Worm (Caenorhabditis elegans) whole organism, L1 larva: Measurements from ENCODE around the gene srm-3.
A peak's percentile ranks its signal among the peaks of the same experiment; 100 is the strongest.

Experiments used
- C04F5.9 ChIP-seq: sonication (generic microtip); optimal IDR thresholded peaks from 2 replicates; lab custom pipeline; 2016; ENCODE audit warnings: missing genetic modification characterization, missing compliant biosample characterization
- Y116A8C.19 ChIP-seq: sonication (generic microtip); optimal IDR thresholded peaks from 2 replicates; lab custom pipeline; 2016; ENCODE audit warnings: missing compliant biosample characterization, missing genetic modification characterization, borderline replicate concordance
- aha-1 ChIP-seq: fragments of 150-350 bp; optimal IDR thresholded peaks from 2 replicates; lab custom pipeline; 2014; ENCODE audit warnings: missing biosample characterization, missing genetic modification characterization
- alr-1 ChIP-seq: fragments of 200-800 bp; sonication (Bioruptor generic); optimal IDR thresholded peaks from 2 replicates; lab custom pipeline; 2018; ENCODE audit warnings: borderline replicate concordance, mild to moderate bottlenecking, missing genetic modification characterization, missing compliant biosample characterization
- aly-2 ChIP-seq: fragments of 150-350 bp; optimal IDR thresholded peaks from 2 replicates; lab custom pipeline; 2014; ENCODE audit warnings: missing biosample characterization, missing genetic modification characterization
- blmp-1 ChIP-seq: fragments of 150-350 bp; optimal IDR thresholded peaks from 2 replicates; lab custom pipeline; 2014; ENCODE audit warnings: missing biosample characterization, missing genetic modification characterization
- ceh-63 ChIP-seq: fragments of 200-800 bp; sonication (Bioruptor generic); optimal IDR thresholded peaks from 2 replicates; lab custom pipeline; 2018; ENCODE audit warnings: mild to moderate bottlenecking, missing genetic modification characterization, missing compliant biosample characterization
- ceh-8 ChIP-seq: fragments of 200-800 bp; sonication (Bioruptor generic); optimal IDR thresholded peaks from 2 replicates; lab custom pipeline; 2018; ENCODE audit warnings: mild to moderate bottlenecking, missing genetic modification characterization, moderate library complexity, missing compliant biosample characterization
- ceh-82 ChIP-seq, 3 experiments: fragments of 150-350 bp in 1 of 3; sonication (generic microtip) in 2 of 3; optimal IDR thresholded peaks; 2 replicates each; lab custom pipeline; 2014 to 2017; ENCODE audit warnings: missing biosample characterization in 3 of 3, missing genetic modification characterization in 3 of 3
- ceh-88 ChIP-seq: fragments of 200-800 bp; sonication (Bioruptor generic); IDR thresholded peaks from 2 replicates; pipeline ENCODE4 v1.3.6; 2022; ENCODE audit warnings: missing genetic modification characterization, missing compliant biosample characterization
- ceh-90 ChIP-seq: sonication (generic microtip); optimal IDR thresholded peaks from 2 replicates; lab custom pipeline; 2016; ENCODE audit warnings: missing genetic modification characterization, missing compliant biosample characterization
- dpl-1 ChIP-seq, 3 experiments: fragments of 150-350 bp in 2 of 3; sonication (generic microtip) in 1 of 3; optimal IDR thresholded peaks; 2 replicates each; lab custom pipeline; 2014 to 2017; ENCODE audit warnings: missing biosample characterization in 3 of 3, missing genetic modification characterization in 3 of 3, missing genetic modification reagents in 3 of 3
- efl-1 ChIP-seq, 4 experiments: fragments of 150-350 bp; optimal IDR thresholded peaks in 3 of 4; peaks in 1 of 4; 1 replicate in 1 of 4; 2 replicates in 3 of 4; lab custom pipeline; 2014; ENCODE audit warnings: missing biosample characterization in 2 of 4, missing genetic modification characterization in 2 of 4, missing genetic modification reagents in 2 of 4
- elt-2 ChIP-seq: sonication (generic microtip); optimal IDR thresholded peaks from 2 replicates; lab custom pipeline; 2016; ENCODE audit warnings: missing genetic modification characterization, mild to moderate bottlenecking, inconsistent platforms, missing compliant biosample characterization, missing genetic modification reagents
- ets-5 ChIP-seq: fragments of 200-800 bp; sonication (Bioruptor generic); IDR thresholded peaks from 2 replicates; pipeline ENCODE4 v1.3.6; 2022; ENCODE audit warnings: missing genetic modification characterization, missing compliant biosample characterization
- fkh-4 ChIP-seq: sonication (generic microtip); optimal IDR thresholded peaks from 2 replicates; lab custom pipeline; 2016; ENCODE audit warnings: missing compliant biosample characterization, missing genetic modification characterization, borderline replicate concordance
- hlh-17 ChIP-seq: fragments of 200-800 bp; sonication (Bioruptor generic); optimal IDR thresholded peaks from 2 replicates; lab custom pipeline; 2018; ENCODE audit warnings: missing genetic modification characterization, mild to moderate bottlenecking, missing compliant biosample characterization, moderate library complexity, borderline replicate concordance
- hpl-2 ChIP-seq: fragments of 150-350 bp; optimal IDR thresholded peaks from 2 replicates; lab custom pipeline; 2014; ENCODE audit warnings: missing biosample characterization, missing genetic modification reagents, missing genetic modification characterization
- isw-1 ChIP-seq: fragments of 200-800 bp; sonication (Bioruptor generic); IDR thresholded peaks from 2 replicates; pipeline ENCODE4 v1.3.6; 2022; ENCODE audit warnings: missing genetic modification characterization, missing compliant biosample characterization
- lin-13 ChIP-seq: fragments of 150-350 bp; optimal IDR thresholded peaks from 2 replicates; lab custom pipeline; 2014; ENCODE audit warnings: missing biosample characterization, missing genetic modification reagents, missing genetic modification characterization
- lin-14 ChIP-seq: fragments of 200-800 bp; sonication (Bioruptor generic); optimal IDR thresholded peaks from 2 replicates; lab custom pipeline; 2018; ENCODE audit warnings: mild to moderate bottlenecking, missing genetic modification characterization, moderate library complexity, missing compliant biosample characterization
- lin-35 ChIP-seq, 2 experiments: fragments of 150-350 bp; optimal IDR thresholded peaks; 2 replicates each; lab custom pipeline; 2014; ENCODE audit warnings: missing biosample characterization in 2 of 2, missing genetic modification characterization in 2 of 2, missing genetic modification reagents in 2 of 2
- lin-39 ChIP-seq: fragments of 150-350 bp; optimal IDR thresholded peaks from 2 replicates; lab custom pipeline; 2014; ENCODE audit warnings: missing biosample characterization, missing genetic modification reagents, missing genetic modification characterization
- lir-3 ChIP-seq: sonication (generic microtip); optimal IDR thresholded peaks from 2 replicates; lab custom pipeline; 2016; ENCODE audit warnings: mild to moderate bottlenecking, missing genetic modification characterization, moderate library complexity, missing compliant biosample characterization; ENCODE audit not compliant: poor library complexity
- nhr-11 ChIP-seq: fragments of 150-350 bp; optimal IDR thresholded peaks from 2 replicates; lab custom pipeline; 2014; ENCODE audit warnings: missing biosample characterization, missing genetic modification characterization
- nhr-12 ChIP-seq: sonication (generic microtip); optimal IDR thresholded peaks from 2 replicates; lab custom pipeline; 2017; ENCODE audit warnings: missing biosample characterization, missing genetic modification characterization
- nhr-19 ChIP-seq: fragments of 200-800 bp; sonication (Bioruptor generic); conservative IDR thresholded peaks from 2 replicates; pipeline ENCODE4 v1.3.6; 2022; ENCODE audit warnings: missing genetic modification characterization, missing compliant biosample characterization
- nhr-20 ChIP-seq: sonication (generic microtip); optimal IDR thresholded peaks from 2 replicates; lab custom pipeline; 2016; ENCODE audit warnings: mild to moderate bottlenecking, missing genetic modification characterization, missing compliant biosample characterization
- nhr-237 ChIP-seq: fragments of 150-350 bp; optimal IDR thresholded peaks from 2 replicates; lab custom pipeline; 2014; ENCODE audit warnings: missing biosample characterization, missing genetic modification characterization
- nhr-47 ChIP-seq: sonication (generic microtip); optimal IDR thresholded peaks from 2 replicates; lab custom pipeline; 2016; ENCODE audit warnings: mild to moderate bottlenecking, missing genetic modification characterization, moderate library complexity, missing compliant biosample characterization
- nhr-71 ChIP-seq: sonication (generic microtip); optimal IDR thresholded peaks from 2 replicates; lab custom pipeline; 2016; ENCODE audit warnings: mild to moderate bottlenecking, missing genetic modification characterization, moderate library complexity, missing compliant biosample characterization
- nhr-77 ChIP-seq: fragments of 150-350 bp; optimal IDR thresholded peaks from 2 replicates; lab custom pipeline; 2014; ENCODE audit warnings: missing biosample characterization, missing genetic modification characterization
- nhr-85 ChIP-seq: sonication (generic microtip); peaks from one replicate; lab custom pipeline; 2016; ENCODE audit warnings: missing genetic modification characterization, inconsistent platforms, missing compliant biosample characterization
- nhr-90 ChIP-seq: sonication (generic microtip); optimal IDR thresholded peaks from 2 replicates; lab custom pipeline; 2016; ENCODE audit warnings: mild to moderate bottlenecking, missing genetic modification characterization, missing compliant biosample characterization; ENCODE audit not compliant: poor library complexity
- pag-3 ChIP-seq: sonication (generic microtip); optimal IDR thresholded peaks from 2 replicates; lab custom pipeline; 2017; ENCODE audit warnings: missing genetic modification characterization, mild to moderate bottlenecking, missing compliant biosample characterization, antibody characterized with exemption, borderline replicate concordance; ENCODE audit not compliant: insufficient read depth
- pax-3 ChIP-seq: fragments of 200-800 bp; sonication (Bioruptor generic); optimal IDR thresholded peaks from 2 replicates; lab custom pipeline; 2018; ENCODE audit warnings: mild to moderate bottlenecking, missing genetic modification characterization, moderate library complexity, missing compliant biosample characterization
- pqm-1 ChIP-seq: sonication (generic microtip); optimal IDR thresholded peaks from 3 replicates; lab custom pipeline; 2017; ENCODE audit warnings: missing biosample characterization, missing genetic modification characterization
- sox-4 ChIP-seq: sonication (generic microtip); optimal IDR thresholded peaks from 2 replicates; lab custom pipeline; 2016; ENCODE audit warnings: missing genetic modification characterization, missing compliant biosample characterization
- sptf-1 ChIP-seq: fragments of 150-350 bp; optimal IDR thresholded peaks from 2 replicates; lab custom pipeline; 2014; ENCODE audit warnings: missing biosample characterization, missing genetic modification characterization
- sup-37 ChIP-seq: fragments of 200-800 bp; sonication (Bioruptor generic); optimal IDR thresholded peaks from 2 replicates; lab custom pipeline; 2018; ENCODE audit warnings: mild to moderate bottlenecking, missing genetic modification characterization, missing compliant biosample characterization
- swsn-7 ChIP-seq: sonication (generic microtip); optimal IDR thresholded peaks from 2 replicates; lab custom pipeline; 2016; ENCODE audit warnings: missing genetic modification characterization, missing compliant biosample characterization
- tlp-1 ChIP-seq: fragments of 150-350 bp; optimal IDR thresholded peaks from 2 replicates; lab custom pipeline; 2014; ENCODE audit warnings: missing biosample characterization, missing genetic modification characterization
- unc-130 ChIP-seq: fragments of 150-350 bp; optimal IDR thresholded peaks from 2 replicates; lab custom pipeline; 2017; ENCODE audit warnings: missing biosample characterization, missing genetic modification characterization, inconsistent platforms
- unc-86 ChIP-seq: sonication (generic microtip); optimal IDR thresholded peaks from 2 replicates; lab custom pipeline; 2016; ENCODE audit warnings: missing genetic modification characterization, missing compliant biosample characterization
- unc-98 ChIP-seq: fragments of 200-800 bp; sonication (Bioruptor generic); IDR thresholded peaks from 2 replicates; pipeline ENCODE4 v1.3.6; 2022; ENCODE audit warnings: missing genetic modification characterization, missing compliant biosample characterization
- xbp-1 ChIP-seq: sonication (generic microtip); optimal IDR thresholded peaks from 2 replicates; lab custom pipeline; 2016; ENCODE audit warnings: missing genetic modification characterization, missing compliant biosample characterization
- zip-4 ChIP-seq: fragments of 200-800 bp; sonication (Bioruptor generic); optimal IDR thresholded peaks from 2 replicates; lab custom pipeline; 2018; ENCODE audit warnings: mild to moderate bottlenecking, missing genetic modification characterization, moderate library complexity, missing compliant biosample characterization
- ztf-11 ChIP-seq, 2 experiments: sonication (generic microtip); optimal IDR thresholded peaks; 2 replicates each; lab custom pipeline; 2016 to 2017; ENCODE audit warnings: missing genetic modification characterization in 2 of 2, missing biosample characterization in 1 of 2, missing compliant biosample characterization in 1 of 2
- ztf-4 ChIP-seq: fragments of 150-350 bp; optimal IDR thresholded peaks from 2 replicates; lab custom pipeline; 2014; ENCODE audit warnings: missing biosample characterization, missing genetic modification characterization

The srm-3 gene

ce11 chrIV:9668103-9668672 lies 19.4 kb downstream of the srm-3 start (continued):
- TF ChIP-seq lin-13 (GFP tag; lab: Kevin White, UChicago) (no peak), lir-3 (tag; lab: Kevin White, UChicago) (no peak), lin-35 (GFP tag; optimal IDR thresholded peaks at IDR 0.05; lab: Kevin White, UChicago) (peak in 1 of 2 experiments; percentile 14), zip-4 (GFP tag; lab: Kevin White, UChicago) (no peak), lin-39 (tag; lab: Kevin White, UChicago) (no peak), hlh-17 (GFP tag; lab: Kevin White, UChicago) (no peak), nhr-12 (no peak), alr-1 (tag; lab: Kevin White, UChicago) (no peak), elt-2 (tag; lab: Kevin White, UChicago) (peak; percentile 65), tlp-1 (tag; lab: Kevin White, UChicago) (no peak), unc-86 (tag; lab: Kevin White, UChicago) (no peak), ceh-82 (tag; optimal IDR thresholded peaks at IDR 0.05; lab: Kevin White, UChicago) (no peak), ceh-90 (no peak), ztf-4 (tag; lab: Kevin White, UChicago) (no peak), nhr-90 (tag; lab: Kevin White, UChicago) (no peak), nhr-19 (GFP tag; lab: Robert Waterston, UW) (peak; percentile 10; the same call in 1 of the 2 replicates), pag-3 (tag; lab: Kevin White, UChicago) (no peak), aly-2 (tag; lab: Kevin White, UChicago) (no peak), nhr-11 (tag; lab: Kevin White, UChicago) (no peak), aha-1 (tag; lab: Kevin White, UChicago) (no peak), ets-5 (GFP tag; lab: Robert Waterston, UW) (no peak), ceh-63 (GFP tag; lab: Kevin White, UChicago) (no peak), fkh-4 (no peak), sup-37 (GFP tag; lab: Kevin White, UChicago) (no peak), ceh-88 (no peak), C04F5.9 (no peak), efl-1 (optimal IDR thresholded peaks at IDR 0.05; lab: Kevin White, UChicago) (no peak), efl-1 (GFP tag; optimal IDR thresholded peaks at IDR 0.05 in 1 of 2; lab: Kevin White, UChicago) (peak in 1 of 2 experiments; percentile 56), unc-130 (tag; lab: Kevin White, UChicago) (no peak), sptf-1 (tag; lab: Kevin White, UChicago) (no peak), nhr-77 (no peak), nhr-237 (tag; lab: Kevin White, UChicago) (no peak), lin-14 (peak; percentile 46), nhr-47 (tag; lab: Kevin White, UChicago) (no peak), hpl-2 (no peak), isw-1 (GFP tag; lab: Robert Waterston, UW) (no peak), ceh-8 (GFP tag; lab: Kevin White, UChicago) (no peak), dpl-1 (GFP tag; optimal IDR thresholded peaks at IDR 0.05; lab: Kevin White, UChicago) (no peak)

- peak; percentile 74 for TF ChIP-seq nhr-90 (tag; lab: Kevin White, UChicago)
- TF ChIP-seq blmp-1 (tag; lab: Kevin White, UChicago) = peak; percentile 77
- TF ChIP-seq nhr-237 (tag; lab: Kevin White, UChicago) = no peak
- TF ChIP-seq ceh-82 (tag; optimal IDR thresholded peaks at IDR 0.05; lab: Kevin White, UChicago) = peak in 2 of 3 experiments; percentile 1 to 31
- no peak for TF ChIP-seq Y116A8C.19 (tag; lab: Kevin White, UChicago)
- TF ChIP-seq swsn-7 (tag; lab: Kevin White, UChicago) = peak; percentile 59
- TF ChIP-seq pax-3 (tag; lab: Kevin White, UChicago) = no peak
- TF ChIP-seq sup-37 (GFP tag; lab: Kevin White, UChicago) = no peak
- TF ChIP-seq nhr-71 (tag; lab: Kevin White, UChicago) = peak; percentile 90
- TF ChIP-seq C04F5.9 = peak; percentile 24
- peak; percentile 51 to 56 for TF ChIP-seq efl-1 (optimal IDR thresholded peaks at IDR 0.05; lab: Kevin White, UChicago)
- TF ChIP-seq efl-1 (GFP tag; optimal IDR thresholded peaks at IDR 0.05 in 1 of 2; lab: Kevin White, UChicago) = peak; percentile 30 to 95
- TF ChIP-seq pqm-1 (tag; lab: Kevin White, UChicago) = no peak
- TF ChIP-seq sox-4 = no peak
- TF ChIP-seq ztf-11 (tag; optimal IDR thresholded peaks at IDR 0.05; lab: Kevin White, UChicago) = no peak
- TF ChIP-seq ceh-8 (GFP tag; lab: Kevin White, UChicago) = no peak
- no peak for TF ChIP-seq unc-98
- TF ChIP-seq nhr-20 (tag; lab: Kevin White, UChicago) = peak; percentile 96
- TF ChIP-seq lin-39 (tag; lab: Kevin White, UChicago) = peak; percentile 30
- TF ChIP-seq nhr-47 (tag; lab: Kevin White, UChicago) = peak; percentile 67
- TF ChIP-seq xbp-1 (tag; lab: Kevin White, UChicago) = peak; percentile 57
- peak; percentile 98 for TF ChIP-seq nhr-85 (tag; lab: Kevin White, UChicago)
- no peak for TF ChIP-seq ceh-90
Observed at ce11 chrIV:9669969-9670368, 21.2 kb downstream of the srm-3 start.
